Worm (Caenorhabditis elegans) whole organism, mixed stage, embryonic: ENCODE data around the gene C56G2.5.

Experiments used
- M03D4.4 ChIP-seq: sonication (generic microtip); optimal IDR thresholded peaks from 2 replicates; lab custom pipeline; 2017; ENCODE audit warnings: mild to moderate bottlenecking, missing genetic modification characterization, missing compliant biosample characterization
- bed-3 ChIP-seq: fragments of 200-800 bp; sonication (Bioruptor generic); optimal IDR thresholded peaks from 3 replicates; lab custom pipeline; 2018; ENCODE audit warnings: mild to moderate bottlenecking, missing genetic modification characterization, moderate library complexity, missing compliant biosample characterization
- ceh-39 ChIP-seq: fragments of 150-350 bp; optimal IDR thresholded peaks from 2 replicates; lab custom pipeline; 2014; ENCODE audit warnings: missing biosample characterization, missing genetic modification characterization
- ceh-43 ChIP-seq: fragments of 200-800 bp; sonication (Bioruptor generic); optimal IDR thresholded peaks from 2 replicates; lab custom pipeline; 2018; ENCODE audit warnings: mild to moderate bottlenecking, missing genetic modification characterization, moderate library complexity, missing compliant biosample characterization
- ceh-83 ChIP-seq: fragments of 200-800 bp; sonication (Bioruptor generic); optimal IDR thresholded peaks from 2 replicates; lab custom pipeline; 2018; ENCODE audit warnings: mild to moderate bottlenecking, missing genetic modification characterization, missing compliant biosample characterization
- ces-1 ChIP-seq: fragments of 150-350 bp; optimal IDR thresholded peaks from 2 replicates; lab custom pipeline; 2014; ENCODE audit warnings: missing biosample characterization, missing genetic modification reagents, missing genetic modification characterization
- cnd-1 ChIP-seq: fragments of 200-800 bp; sonication (Bioruptor generic); optimal IDR thresholded peaks from 2 replicates; lab custom pipeline; 2018; ENCODE audit warnings: mild to moderate bottlenecking, missing genetic modification characterization, missing compliant biosample characterization
- drap-1 ChIP-seq: fragments of 200-800 bp; sonication (Bioruptor generic); optimal IDR thresholded peaks from 3 replicates; lab custom pipeline; 2018; ENCODE audit warnings: mild to moderate bottlenecking, missing genetic modification characterization, missing compliant biosample characterization
- elt-1 ChIP-seq: sonication (generic microtip); optimal IDR thresholded peaks from 2 replicates; lab custom pipeline; 2017; ENCODE audit warnings: missing genetic modification characterization, mild to moderate bottlenecking, missing compliant biosample characterization, antibody characterized with exemption, moderate library complexity, borderline replicate concordance; ENCODE audit not compliant: insufficient read depth
- elt-3 ChIP-seq: fragments of 150-350 bp; optimal IDR thresholded peaks from 2 replicates; lab custom pipeline; 2014; ENCODE audit warnings: missing biosample characterization, missing genetic modification characterization
- flh-1 ChIP-seq: fragments of 200-800 bp; sonication (Bioruptor generic); optimal IDR thresholded peaks from 2 replicates; lab custom pipeline; 2018; ENCODE audit warnings: mild to moderate bottlenecking, missing genetic modification characterization, moderate library complexity, missing compliant biosample characterization
- ham-2 ChIP-seq: fragments of 200-800 bp; sonication (Bioruptor generic); optimal IDR thresholded peaks from 2 replicates; lab custom pipeline; 2018; ENCODE audit warnings: mild to moderate bottlenecking, missing genetic modification characterization, missing compliant biosample characterization
- hlh-1 ChIP-seq: fragments of 150-350 bp; optimal IDR thresholded peaks from 2 replicates; lab custom pipeline; 2014; ENCODE audit warnings: missing biosample characterization, missing genetic modification reagents, missing genetic modification characterization
- lin-13 ChIP-seq: fragments of 150-350 bp; optimal IDR thresholded peaks from 2 replicates; lab custom pipeline; 2014; ENCODE audit warnings: missing biosample characterization, missing genetic modification characterization
- lsy-2 ChIP-seq: fragments of 150-350 bp; optimal IDR thresholded peaks from 2 replicates; lab custom pipeline; 2014; ENCODE audit warnings: missing biosample characterization, missing genetic modification characterization
- mab-5 ChIP-seq: fragments of 150-350 bp; optimal IDR thresholded peaks from 2 replicates; lab custom pipeline; 2014; ENCODE audit warnings: missing biosample characterization, missing genetic modification characterization
- mls-2 ChIP-seq: sonication (generic microtip); optimal IDR thresholded peaks from 2 replicates; lab custom pipeline; 2016; ENCODE audit warnings: mild to moderate bottlenecking, missing genetic modification characterization, moderate library complexity, missing compliant biosample characterization
- nhr-12 ChIP-seq: fragments of 150-350 bp; optimal IDR thresholded peaks from 2 replicates; lab custom pipeline; 2014; ENCODE audit warnings: missing biosample characterization, missing genetic modification characterization
- nhr-2 ChIP-seq: fragments of 150-350 bp; optimal IDR thresholded peaks from 2 replicates; lab custom pipeline; 2014; ENCODE audit warnings: missing biosample characterization, missing genetic modification characterization
- nhr-237 ChIP-seq: fragments of 150-350 bp; optimal IDR thresholded peaks from 2 replicates; lab custom pipeline; 2014; ENCODE audit warnings: missing biosample characterization, missing genetic modification characterization
- nhr-76 ChIP-seq: sonication (generic microtip); optimal IDR thresholded peaks from 2 replicates; lab custom pipeline; 2017; ENCODE audit warnings: missing biosample characterization, missing genetic modification characterization
- pha-4 ChIP-seq: fragments of 150-350 bp; optimal IDR thresholded peaks from 2 replicates; lab custom pipeline; 2018; ENCODE audit warnings: missing biosample characterization, missing genetic modification reagents, missing genetic modification characterization
- sem-2 ChIP-seq: fragments of 200-800 bp; sonication (Bioruptor generic); optimal IDR thresholded peaks from 2 replicates; lab custom pipeline; 2018; ENCODE audit warnings: mild to moderate bottlenecking, missing genetic modification characterization, missing compliant biosample characterization
- snpc-4 ChIP-seq: fragments of 150-350 bp; optimal IDR thresholded peaks from 2 replicates; lab custom pipeline; 2014; ENCODE audit warnings: missing biosample characterization, missing genetic modification characterization
- sptf-1 ChIP-seq: sonication (generic microtip); optimal IDR thresholded peaks from 2 replicates; lab custom pipeline; 2017; ENCODE audit warnings: mild to moderate bottlenecking, missing genetic modification characterization, moderate library complexity, missing compliant biosample characterization
- tbx-8 ChIP-seq: fragments of 200-800 bp; sonication (Bioruptor generic); optimal IDR thresholded peaks from 2 replicates; lab custom pipeline; 2018; ENCODE audit warnings: mild to moderate bottlenecking, missing genetic modification characterization, moderate library complexity, missing compliant biosample characterization
- unc-120 ChIP-seq: sonication (generic microtip); optimal IDR thresholded peaks from 2 replicates; lab custom pipeline; 2017; ENCODE audit warnings: missing genetic modification characterization, missing compliant biosample characterization; ENCODE audit not compliant: poor library complexity, severe bottlenecking
- unc-62 ChIP-seq: fragments of 150-350 bp; optimal IDR thresholded peaks from 2 replicates; lab custom pipeline; 2014; ENCODE audit warnings: missing biosample characterization, missing genetic modification reagents, missing genetic modification characterization
- zip-8 ChIP-seq: fragments of 150-350 bp; optimal IDR thresholded peaks from 2 replicates; lab custom pipeline; 2014; ENCODE audit warnings: missing biosample characterization, missing genetic modification characterization
- ztf-11 ChIP-seq: fragments of 150-350 bp; optimal IDR thresholded peaks from 2 replicates; lab custom pipeline; 2014; ENCODE audit warnings: missing biosample characterization, missing genetic modification characterization

C56G2.5 gene

DNA sequence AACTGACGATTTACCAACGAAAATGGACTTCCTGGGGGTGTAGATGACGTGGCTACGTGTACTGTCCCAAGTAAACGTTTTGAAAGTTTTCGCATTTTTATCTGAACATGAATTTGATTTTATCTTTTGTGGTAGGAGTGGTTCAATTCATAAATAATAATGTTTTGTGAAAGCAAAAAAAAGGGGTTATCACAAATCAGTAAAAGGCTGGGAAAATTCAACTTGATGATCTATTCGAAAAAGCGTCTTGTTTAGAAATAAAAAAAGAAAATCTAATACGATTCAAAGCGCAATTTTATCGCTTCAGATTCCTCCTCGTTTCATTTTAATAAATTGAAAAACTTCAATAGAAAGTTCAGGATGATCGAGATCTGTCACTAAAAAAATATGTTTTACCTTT, at the start of gene C56G2.5:
C56G2.5 (minus strand) TSS at position 101 of the 400 bp plus-strand sequence.
- no peak for TF ChIP-seq nhr-76 (tag; lab: Kevin White, UChicago)
- no peak for TF ChIP-seq drap-1 (GFP tag; lab: Kevin White, UChicago)
- no peak for TF ChIP-seq sem-2
- TF ChIP-seq bed-3 (GFP tag; lab: Kevin White, UChicago): no peak
- TF ChIP-seq M03D4.4 (tag; lab: Kevin White, UChicago): no peak
- no peak for TF ChIP-seq lsy-2
- TF ChIP-seq ceh-83 (GFP tag; lab: Kevin White, UChicago): no peak
- TF ChIP-seq nhr-2 (tag; lab: Kevin White, UChicago): no peak
- TF ChIP-seq elt-3 (tag; lab: Kevin White, UChicago): no peak
- TF ChIP-seq ham-2: no peak
- no peak for TF ChIP-seq nhr-237 (tag; lab: Kevin White, UChicago)
- TF ChIP-seq ces-1: no peak
- no peak for TF ChIP-seq hlh-1 (tag; lab: Kevin White, UChicago)
- TF ChIP-seq mls-2 (tag; lab: Kevin White, UChicago): no peak
- no peak for TF ChIP-seq tbx-8 (GFP tag; lab: Kevin White, UChicago)
- no peak for TF ChIP-seq pha-4 (tag; lab: Kevin White, UChicago)
- TF ChIP-seq sptf-1 (tag; lab: Kevin White, UChicago): no peak
- TF ChIP-seq zip-8 (tag; lab: Kevin White, UChicago): no peak

DNA sequence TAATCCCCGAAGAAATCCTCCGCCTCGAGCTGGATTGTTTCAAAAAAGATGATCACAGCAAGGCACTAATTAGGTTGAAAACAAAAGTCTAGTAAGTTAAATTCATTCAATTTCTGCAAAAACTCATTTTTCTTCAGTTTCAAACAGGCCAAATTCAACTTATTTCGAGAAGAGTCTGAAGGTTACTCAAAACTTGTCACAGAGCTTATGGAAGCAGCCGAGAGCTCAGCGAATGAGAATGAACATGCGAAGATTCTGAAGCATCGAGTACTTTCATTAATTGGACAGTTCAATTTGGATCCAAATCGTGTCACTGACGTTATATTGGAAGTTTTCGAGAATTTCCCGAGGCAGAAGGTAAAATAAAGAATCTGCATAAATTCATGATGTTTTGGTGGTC, 44.5 kb upstream of the C56G2.5 start:
- TF ChIP-seq elt-3 (tag; lab: Kevin White, UChicago) (no peak), mls-2 (tag; lab: Kevin White, UChicago) (no peak), cnd-1 (tag; lab: Kevin White, UChicago) (no peak), mab-5 (tag; lab: Kevin White, UChicago) (no peak), sptf-1 (tag; lab: Kevin White, UChicago) (no peak), snpc-4 (tag; lab: Kevin White, UChicago) (no peak), ztf-11 (tag; lab: Kevin White, UChicago) (no peak)
- TF ChIP-seq, all 35 proteins: peak for 0

DNA sequence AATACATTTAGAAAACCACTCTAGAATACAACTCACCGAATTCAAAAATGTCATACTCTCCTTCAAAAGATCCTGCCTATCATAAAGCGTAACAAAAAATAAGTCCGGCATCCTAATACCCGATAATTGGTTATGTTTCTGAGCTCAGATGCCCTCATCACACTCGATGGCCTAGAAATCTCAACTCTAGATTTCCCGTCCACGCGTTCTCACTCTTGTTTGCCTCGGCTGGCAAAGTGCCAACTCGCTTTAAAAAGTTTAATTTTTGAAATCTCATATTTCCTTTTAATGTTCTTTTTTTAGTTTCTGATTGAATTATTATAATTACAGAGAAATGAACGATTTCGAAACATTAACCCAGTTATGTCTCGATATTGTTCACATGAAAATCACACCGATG, 43.7 kb upstream of the C56G2.5 start, which contains the start of the genes C56G2.15 and thoc-2:
C56G2.15 (minus strand) TSS at position 188 of the 400 bp plus-strand sequence.
thoc-2 (plus strand) TSS at position 331 of the 400 bp plus-strand sequence.
- TF ChIP-seq lin-13 (tag; lab: Kevin White, UChicago) (no peak), ces-1 (no peak), unc-120 (tag; lab: Kevin White, UChicago) (no peak), ztf-11 (tag; lab: Kevin White, UChicago) (no peak), bed-3 (GFP tag; lab: Kevin White, UChicago) (no peak), tbx-8 (GFP tag; lab: Kevin White, UChicago) (no peak), flh-1 (GFP tag; lab: Kevin White, UChicago) (no peak), ceh-39 (tag; lab: Kevin White, UChicago) (no peak), sem-2 (no peak), nhr-12 (tag; lab: Kevin White, UChicago) (no peak), unc-62 (no peak), sptf-1 (tag; lab: Kevin White, UChicago) (no peak)

DNA sequence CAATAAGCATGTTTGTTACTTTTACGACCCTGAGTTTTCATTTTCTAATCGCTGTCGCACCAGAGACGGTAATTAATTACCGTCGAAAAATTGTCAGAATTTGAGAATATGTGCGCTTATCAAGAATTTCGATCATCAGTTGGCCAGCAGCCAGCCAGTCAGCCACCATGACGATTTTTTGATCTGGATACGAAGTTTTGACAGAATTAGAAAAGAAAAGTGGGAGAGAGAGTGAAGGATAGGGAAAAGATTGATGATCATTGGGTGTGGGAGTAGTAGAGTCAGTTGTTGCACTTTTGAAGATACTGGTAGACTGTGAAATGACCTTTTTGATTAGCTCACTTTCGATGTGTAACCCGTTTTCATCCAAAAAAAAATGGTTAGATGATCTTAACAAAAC, 40.4 kb upstream of the C56G2.5 start:
- no peak for TF ChIP-seq sptf-1 (tag; lab: Kevin White, UChicago)
- TF ChIP-seq hlh-1 (tag; lab: Kevin White, UChicago): peak; percentile 41
- TF ChIP-seq mab-5 (tag; lab: Kevin White, UChicago): no peak
- no peak for TF ChIP-seq snpc-4 (tag; lab: Kevin White, UChicago)
- peak; percentile 24 for TF ChIP-seq unc-62
- TF ChIP-seq ceh-43 (GFP tag; lab: Kevin White, UChicago): no peak

DNA sequence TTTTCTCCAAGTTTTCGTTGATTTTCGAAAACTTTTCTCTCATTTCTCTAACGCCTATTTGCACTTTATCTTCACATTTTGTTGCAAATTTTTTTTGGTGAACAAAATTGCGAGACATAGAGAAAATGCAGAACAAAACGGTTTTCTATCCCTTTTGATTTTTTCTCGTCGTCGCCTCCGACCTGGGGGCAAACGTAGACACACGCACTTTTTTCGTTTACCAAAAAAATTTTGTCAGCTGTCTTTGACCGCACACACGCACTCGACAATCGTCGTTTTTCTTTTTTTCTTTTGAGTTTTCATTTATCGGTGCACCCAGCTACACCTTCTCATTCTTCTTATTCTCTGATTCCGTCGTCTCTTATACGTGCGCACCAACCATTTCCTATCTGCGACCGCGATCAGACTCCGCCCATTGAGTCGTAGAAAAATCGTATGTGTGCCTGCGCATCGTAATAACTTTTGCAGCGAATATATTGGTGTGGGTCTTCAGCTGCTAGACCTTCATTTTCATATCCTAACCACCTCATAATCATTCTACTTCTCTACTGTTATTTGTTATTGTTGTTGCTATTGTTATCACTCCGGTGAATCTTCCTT, 38.4 kb upstream of the C56G2.5 start:
- TF ChIP-seq sptf-1 (tag; lab: Kevin White, UChicago) (no peak), elt-1 (tag; lab: Kevin White, UChicago) (peak; percentile 30)
- TF ChIP-seq, all 35 proteins: peak for 1
